Worm (Caenorhabditis elegans) whole organism, L4 larva: ENCODE results near the gene C16C8.14.

Experiments
- F10B5.3 ChIP-seq: sonication (generic microtip); optimal IDR thresholded peaks from 2 replicates; lab custom pipeline; 2016; ENCODE audit warnings: mild to moderate bottlenecking, missing genetic modification characterization, missing compliant biosample characterization
- F37D6.2 ChIP-seq: sonication (generic microtip); optimal IDR thresholded peaks from 2 replicates; lab custom pipeline; 2016; ENCODE audit warnings: mild to moderate bottlenecking, missing genetic modification characterization, missing compliant biosample characterization
- Y75B8A.6 ChIP-seq: fragments of 200-800 bp; sonication (Bioruptor generic); IDR thresholded peaks from 2 replicates; pipeline ENCODE4 v1.3.6; 2022; ENCODE audit warnings: missing genetic modification reagents, missing genetic modification characterization, missing compliant biosample characterization
- ceh-82 ChIP-seq: sonication (generic microtip); optimal IDR thresholded peaks from 2 replicates; lab custom pipeline; 2017; ENCODE audit warnings: missing biosample characterization, missing genetic modification characterization
- ces-1 ChIP-seq: fragments of 150-350 bp; sonication (generic microtip); optimal IDR thresholded peaks from 4 replicates; lab custom pipeline; 2014; ENCODE audit warnings: missing biosample characterization, missing genetic modification reagents, missing genetic modification characterization
- fkh-10 ChIP-seq: fragments of 150-350 bp; optimal IDR thresholded peaks from 2 replicates; lab custom pipeline; 2014; ENCODE audit warnings: missing biosample characterization, missing genetic modification reagents, missing genetic modification characterization
- lin-1 ChIP-seq: fragments of 200-800 bp; sonication (Bioruptor generic); IDR thresholded peaks from 2 replicates; pipeline ENCODE4 v1.3.6; 2022; ENCODE audit warnings: missing genetic modification reagents, missing genetic modification characterization, missing compliant biosample characterization
- lsy-2 ChIP-seq, 2 experiments: fragments of 150-350 bp in 1 of 2; sonication (generic microtip) in 1 of 2; optimal IDR thresholded peaks; 2 replicates each; lab custom pipeline; 2014 to 2017; ENCODE audit warnings: missing biosample characterization in 2 of 2, missing genetic modification characterization in 2 of 2
- nhr-10 ChIP-seq: fragments of 150-350 bp; optimal IDR thresholded peaks from 2 replicates; lab custom pipeline; 2014; ENCODE audit warnings: missing biosample characterization, missing genetic modification characterization
- nhr-25 ChIP-seq: sonication (generic microtip); optimal IDR thresholded peaks from 2 replicates; lab custom pipeline; 2017; ENCODE audit warnings: missing genetic modification characterization, mild to moderate bottlenecking, missing compliant biosample characterization, antibody characterized with exemption, moderate library complexity, borderline replicate concordance; ENCODE audit not compliant: insufficient read depth
- nhr-42 ChIP-seq: fragments of 200-800 bp; sonication (Bioruptor generic); IDR thresholded peaks from 2 replicates; pipeline ENCODE4 v1.3.6; 2022; ENCODE audit warnings: missing genetic modification characterization, missing compliant biosample characterization
- nhr-76 ChIP-seq: fragments of 150-350 bp; optimal IDR thresholded peaks from 2 replicates; lab custom pipeline; 2014; ENCODE audit warnings: missing biosample characterization, missing genetic modification characterization
- zip-2 ChIP-seq: fragments of 150-350 bp; optimal IDR thresholded peaks from 2 replicates; lab custom pipeline; 2014; ENCODE audit warnings: missing biosample characterization, missing genetic modification characterization

DNA sequence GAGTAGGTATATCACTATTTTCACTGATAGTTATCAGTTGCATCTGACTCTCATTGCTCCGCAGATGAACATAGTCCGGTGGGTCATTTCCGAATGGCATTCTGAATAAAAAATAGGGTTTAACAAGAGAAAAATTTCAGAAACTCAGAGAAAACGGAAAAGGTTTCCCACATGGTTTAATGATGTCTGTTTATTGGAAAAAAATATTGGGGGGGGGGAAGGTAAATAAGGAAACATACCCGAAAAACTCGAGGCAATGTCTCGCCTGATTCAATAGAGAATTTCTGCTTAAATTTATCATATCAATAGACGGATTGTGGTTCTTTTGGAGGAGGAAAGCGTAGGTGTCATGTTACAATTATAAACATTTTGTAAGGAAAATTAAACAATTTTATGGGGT is 24.2 kb upstream of the C16C8.14 start, which contains the start of gene nep-11:
- TF ChIP-seq Y75B8A.6 (GFP tag; lab: Robert Waterston, UW), result no peak
- TF ChIP-seq ceh-82 (tag; lab: Kevin White, UChicago), result no peak
- no peak for TF ChIP-seq nhr-76
- no peak for TF ChIP-seq lin-1
- no peak for TF ChIP-seq nhr-42
- no peak for TF ChIP-seq fkh-10 (GFP tag; lab: Kevin White, UChicago)
- TF ChIP-seq F37D6.2 (tag; lab: Kevin White, UChicago), result no peak
- no peak for TF ChIP-seq F10B5.3 (tag; lab: Kevin White, UChicago)
- no peak for TF ChIP-seq zip-2 (tag; lab: Kevin White, UChicago)
- no peak for TF ChIP-seq lsy-2 (tag; optimal IDR thresholded peaks at IDR 0.05; lab: Kevin White, UChicago)
- no peak for TF ChIP-seq nhr-10 (tag; lab: Kevin White, UChicago)
- no peak for TF ChIP-seq ces-1
- no peak for TF ChIP-seq nhr-25 (tag; lab: Kevin White, UChicago)
